Fruit fly (Drosophila melanogaster) whole organism, embryonic: ENCODE measurements around the gene Alh.

Experiments used
- BEAF-32 ChIP-seq: fragments of 200-800 bp; sonication (Bioruptor generic); optimal IDR thresholded peaks from 3 replicates; lab custom pipeline; 2017; ENCODE audit warnings: missing biosample characterization, missing genetic modification characterization, mild to moderate bottlenecking, moderate library complexity, missing genetic modification reagents
- Bgb ChIP-seq: fragments of 200-800 bp; sonication (Bioruptor generic); IDR thresholded peaks from 2 replicates; pipeline ENCODE4 v1.3.6; 2022; ENCODE audit warnings: missing biosample characterization, missing genetic modification characterization; ENCODE audit not compliant: partially characterized antibody
- Blimp-1 ChIP-seq: fragments of 200-800 bp; sonication (Bioruptor generic); optimal IDR thresholded peaks from 3 replicates; lab custom pipeline; 2018; ENCODE audit warnings: missing biosample characterization, missing genetic modification characterization, mild to moderate bottlenecking, moderate library complexity, missing genetic modification reagents
- CG11247 ChIP-seq: fragments of 200-800 bp; sonication (Bioruptor generic); IDR thresholded peaks from 2 replicates; pipeline ENCODE4 v1.3.6; 2022; ENCODE audit warnings: missing biosample characterization, missing genetic modification characterization
- CG11398 ChIP-seq: fragments of 200-800 bp; sonication (Bioruptor generic); optimal IDR thresholded peaks from 2 replicates; lab custom pipeline; 2016; ENCODE audit warnings: missing biosample characterization, missing genetic modification characterization
- CG11456 ChIP-seq: fragments of 200-800 bp; sonication (Bioruptor generic); IDR thresholded peaks from 3 replicates; pipeline ENCODE4 v1.3.6; 2022; ENCODE audit warnings: missing biosample characterization, missing genetic modification characterization
- CG11560 ChIP-seq: fragments of 200-800 bp; sonication (Bioruptor generic); IDR thresholded peaks from 3 replicates; pipeline ENCODE4 v1.3.6; 2022; ENCODE audit warnings: missing biosample characterization, missing genetic modification characterization
- CG11695 ChIP-seq: fragments of 200-800 bp; sonication (Bioruptor generic); IDR thresholded peaks from 3 replicates; pipeline ENCODE4 v1.3.6; 2022; ENCODE audit warnings: missing biosample characterization, missing genetic modification characterization
- CG12104 ChIP-seq: fragments of 200-800 bp; sonication (Bioruptor generic); optimal IDR thresholded peaks from 3 replicates; lab custom pipeline; 2016; ENCODE audit warnings: missing biosample characterization, missing genetic modification characterization
- CG15073 ChIP-seq: fragments of 200-800 bp; sonication (Bioruptor generic); optimal IDR thresholded peaks from 2 replicates; lab custom pipeline; 2016; ENCODE audit warnings: missing biosample characterization, missing genetic modification characterization
- CG1602 ChIP-seq: fragments of 200-800 bp; sonication (Bioruptor generic); optimal IDR thresholded peaks from 3 replicates; lab custom pipeline; 2016; ENCODE audit warnings: missing biosample characterization, missing genetic modification characterization
- CG17802 ChIP-seq: fragments of 200-800 bp; sonication (Bioruptor generic); optimal IDR thresholded peaks from 2 replicates; lab custom pipeline; 2018; ENCODE audit warnings: missing biosample characterization, mild to moderate bottlenecking, missing genetic modification characterization, moderate library complexity
- CG2712 ChIP-seq: fragments of 200-800 bp; optimal IDR thresholded peaks from 3 replicates; lab custom pipeline; 2019; ENCODE audit warnings: missing biosample characterization, mild to moderate bottlenecking, missing genetic modification characterization, moderate library complexity
- CG3065 ChIP-seq: fragments of 200-800 bp; sonication (Bioruptor generic); optimal IDR thresholded peaks from 2 replicates; lab custom pipeline; 2016; ENCODE audit warnings: missing biosample characterization, missing genetic modification characterization
- CG3281 ChIP-seq: fragments of 200-800 bp; sonication (Bioruptor generic); optimal IDR thresholded peaks from 3 replicates; lab custom pipeline; 2017; ENCODE audit warnings: missing biosample characterization, mild to moderate bottlenecking, missing genetic modification characterization
- CG3995 ChIP-seq: fragments of 200-800 bp; sonication (Bioruptor generic); optimal IDR thresholded peaks from 3 replicates; lab custom pipeline; 2016; ENCODE audit warnings: missing biosample characterization, missing genetic modification characterization
- CG4730 ChIP-seq: fragments of 200-800 bp; sonication (Bioruptor generic); IDR thresholded peaks from 2 replicates; pipeline ENCODE4 v1.3.6; 2022; ENCODE audit warnings: missing biosample characterization, missing genetic modification characterization
- CG4854 ChIP-seq: fragments of 200-800 bp; sonication (Bioruptor generic); optimal IDR thresholded peaks from 2 replicates; lab custom pipeline; 2016; ENCODE audit warnings: missing biosample characterization, missing genetic modification characterization, inconsistent platforms
- CG5245 ChIP-seq: fragments of 200-800 bp; sonication (Bioruptor generic); optimal IDR thresholded peaks from 3 replicates; lab custom pipeline; 2016; ENCODE audit warnings: missing biosample characterization, missing genetic modification characterization
- CG6683 ChIP-seq: fragments of 200-800 bp; sonication (Bioruptor generic); optimal IDR thresholded peaks from 2 replicates; lab custom pipeline; 2017; ENCODE audit warnings: missing biosample characterization, mild to moderate bottlenecking, missing genetic modification characterization, missing genetic modification reagents
- CG9215 ChIP-seq: fragments of 200-800 bp; sonication (Bioruptor generic); IDR thresholded peaks from 2 replicates; pipeline ENCODE4 v1.3.6; 2022; ENCODE audit warnings: missing biosample characterization, missing genetic modification characterization
- CG9609 ChIP-seq: fragments of 200-800 bp; sonication (Bioruptor generic); optimal IDR thresholded peaks from 3 replicates; lab custom pipeline; 2016; ENCODE audit warnings: missing biosample characterization, missing genetic modification characterization
- Dip2 ChIP-seq: fragments of 200-800 bp; sonication (Bioruptor generic); IDR thresholded peaks from 2 replicates; pipeline ENCODE4 v1.3.6; 2022; ENCODE audit warnings: missing biosample characterization, missing genetic modification characterization
- Dll ChIP-seq: fragments of 200-800 bp; sonication (Bioruptor generic); IDR thresholded peaks from 4 replicates; pipeline ENCODE4 v1.3.6; 2022; ENCODE audit warnings: missing biosample characterization, missing genetic modification characterization; ENCODE audit not compliant: partially characterized antibody
- Fer2 ChIP-seq: fragments of 200-800 bp; sonication (Bioruptor generic); optimal IDR thresholded peaks from 2 replicates; lab custom pipeline; 2018; ENCODE audit warnings: missing biosample characterization, mild to moderate bottlenecking, missing genetic modification characterization, moderate library complexity
- GATAe ChIP-seq: fragments of 200-800 bp; sonication (Bioruptor generic); conservative IDR thresholded peaks from 2 replicates; pipeline ENCODE4 v1.3.6; 2022; ENCODE audit warnings: missing biosample characterization, missing genetic modification characterization
- HLHmδ ChIP-seq: fragments of 200-800 bp; sonication (Bioruptor generic); optimal IDR thresholded peaks from 2 replicates; lab custom pipeline; 2018; ENCODE audit warnings: missing biosample characterization, mild to moderate bottlenecking, missing genetic modification characterization, moderate library complexity
- Hey ChIP-seq: fragments of 200-800 bp; sonication (Bioruptor generic); optimal IDR thresholded peaks from 3 replicates; lab custom pipeline; 2018; ENCODE audit warnings: missing biosample characterization, mild to moderate bottlenecking, missing genetic modification characterization
- Lhr ChIP-seq: fragments of 200-800 bp; sonication (Bioruptor generic); optimal IDR thresholded peaks from 3 replicates; lab custom pipeline; 2017; ENCODE audit warnings: mild to moderate bottlenecking, missing biosample characterization, missing genetic modification reagents, missing genetic modification characterization
- Nf-YB ChIP-seq: fragments of 200-800 bp; sonication (Bioruptor generic); optimal IDR thresholded peaks from 3 replicates; lab custom pipeline; 2019; ENCODE audit warnings: missing biosample characterization, mild to moderate bottlenecking, missing genetic modification characterization, moderate library complexity
- Pdp1 ChIP-seq, 2 experiments: fragments of 200-800 bp; sonication (Bioruptor generic); optimal IDR thresholded peaks; 3 replicates each; lab custom pipeline; 2016; ENCODE audit warnings: missing biosample characterization in 2 of 2, missing genetic modification characterization in 2 of 2, mild to moderate bottlenecking in 1 of 2, moderate library complexity in 1 of 2
- Sin3A ChIP-seq: fragments of >200 bp; optimal IDR thresholded peaks from 2 replicates; lab custom pipeline; 2018
- Taf1 ChIP-seq: fragments of 200-800 bp; sonication (Bioruptor generic); IDR thresholded peaks from 2 replicates; pipeline ENCODE4 v1.3.6; 2022; ENCODE audit warnings: missing biosample characterization, missing genetic modification characterization
- bbx ChIP-seq: fragments of 200-800 bp; sonication (Bioruptor generic); IDR thresholded peaks from 2 replicates; pipeline ENCODE4 v1.3.6; 2022; ENCODE audit warnings: missing biosample characterization, missing genetic modification characterization; ENCODE audit not compliant: partially characterized antibody
- cad ChIP-seq: fragments of >200 bp; optimal IDR thresholded peaks from 2 replicates; lab custom pipeline; 2017; ENCODE audit warnings: missing biosample characterization, missing genetic modification characterization
- esg ChIP-seq: fragments of 200-800 bp; sonication (Bioruptor generic); conservative IDR thresholded peaks from 2 replicates; pipeline ENCODE4 v1.3.6; 2022; ENCODE audit warnings: missing biosample characterization, missing genetic modification characterization
- ftz-f1 ChIP-seq: fragments of 200-800 bp; sonication (Bioruptor generic); optimal IDR thresholded peaks from 2 replicates; lab custom pipeline; 2016; ENCODE audit warnings: missing biosample characterization, missing genetic modification characterization
- klu ChIP-seq: fragments of 200-800 bp; sonication (Bioruptor generic); IDR thresholded peaks from 2 replicates; pipeline ENCODE4 v1.3.6; 2022; ENCODE audit warnings: missing biosample characterization, missing genetic modification characterization
- lilli ChIP-seq: fragments of 200-800 bp; sonication (Bioruptor generic); optimal IDR thresholded peaks from 3 replicates; lab custom pipeline; 2016; ENCODE audit warnings: missing biosample characterization, missing genetic modification characterization
- nom ChIP-seq: fragments of 200-800 bp; sonication (Bioruptor generic); optimal IDR thresholded peaks from 2 replicates; lab custom pipeline; 2017; ENCODE audit warnings: missing biosample characterization, missing genetic modification characterization, mild to moderate bottlenecking, moderate library complexity, missing genetic modification reagents
- org-1 ChIP-seq: fragments of 200-800 bp; sonication (Bioruptor generic); optimal IDR thresholded peaks from 2 replicates; lab custom pipeline; 2017; ENCODE audit warnings: missing biosample characterization, missing genetic modification characterization
- pfk ChIP-seq: fragments of 200-800 bp; sonication (Bioruptor generic); optimal IDR thresholded peaks from 2 replicates; lab custom pipeline; 2018; ENCODE audit warnings: missing biosample characterization, mild to moderate bottlenecking, missing genetic modification characterization, moderate library complexity
- psq ChIP-seq: fragments of 200-800 bp; sonication (Bioruptor generic); optimal IDR thresholded peaks from 2 replicates; lab custom pipeline; 2017; ENCODE audit warnings: missing biosample characterization, missing genetic modification characterization
- rib ChIP-seq: fragments of 200-800 bp; sonication (Bioruptor generic); IDR thresholded peaks from 2 replicates; pipeline ENCODE4 v1.3.6; 2022; ENCODE audit warnings: missing biosample characterization, missing genetic modification characterization
- run ChIP-seq: fragments of 200-800 bp; sonication (Bioruptor generic); optimal IDR thresholded peaks from 3 replicates; lab custom pipeline; 2018; ENCODE audit warnings: missing biosample characterization, mild to moderate bottlenecking, missing genetic modification characterization
- seq ChIP-seq: fragments of 200-800 bp; sonication (Bioruptor generic); IDR thresholded peaks from 2 replicates; pipeline ENCODE4 v1.3.6; 2022; ENCODE audit warnings: missing biosample characterization, missing genetic modification characterization
- slp2 ChIP-seq: fragments of 200-800 bp; sonication (Bioruptor generic); optimal IDR thresholded peaks from 2 replicates; lab custom pipeline; 2016; ENCODE audit warnings: missing biosample characterization, missing genetic modification characterization
- usp ChIP-seq: fragments of >200 bp; optimal IDR thresholded peaks from 2 replicates; lab custom pipeline; 2017; ENCODE audit warnings: missing biosample characterization, missing genetic modification characterization
- vvl ChIP-seq: fragments of 200-800 bp; sonication (Bioruptor generic); IDR thresholded peaks from 2 replicates; pipeline ENCODE4 v1.3.6; 2022; ENCODE audit warnings: missing biosample characterization, missing genetic modification characterization
- z ChIP-seq: fragments of 200-800 bp; sonication (Bioruptor generic); IDR thresholded peaks from 3 replicates; pipeline ENCODE4 v1.3.6; 2022; ENCODE audit warnings: missing biosample characterization, missing genetic modification characterization
- zfh2 ChIP-seq: fragments of 200-800 bp; sonication (Bioruptor generic); optimal IDR thresholded peaks from 2 replicates; lab custom pipeline; 2016; ENCODE audit warnings: missing biosample characterization, missing genetic modification characterization

Alh gene

dm6 chr3R:7067092-7067491, 56.9 kb downstream of the Alh start, which contains the start of the genes CG1105 and CG1965 (continued):
- TF ChIP-seq CG6683 (GFP tag; lab: Kevin White, UChicago) (peak; percentile 71), nom (GFP tag; lab: Kevin White, UChicago) (peak; percentile 33), Lhr (GFP tag; lab: Kevin White, UChicago) (peak; percentile 93), CG3995 (peak; percentile 66), usp (GFP tag; lab: Kevin White, UChicago) (no peak), BEAF-32 (GFP tag; lab: Kevin White, UChicago) (peak; percentile 100), CG12104 (GFP tag; lab: Kevin White, UChicago) (peak; percentile 90), Dip2 (GFP tag; lab: Robert Waterston, UW) (peak; percentile 37; the same call in 1 of the 2 replicates), Blimp-1 (GFP tag; lab: Kevin White, UChicago) (peak; percentile 90), Hey (peak; percentile 24), CG17802 (tag; lab: Kevin White, UChicago) (peak; percentile 62), CG4854 (GFP tag; lab: Kevin White, UChicago) (peak; percentile 89), z (GFP tag; lab: Robert Waterston, UW) (0 out of 3 replicates have a peak, but pooled peaks have one; percentile 19), HLHmδ (no peak), seq (peak; percentile 66), Taf1 (GFP tag; lab: Robert Waterston, UW) (peak; percentile 83), vvl (peak; percentile 94), Fer2 (tag; lab: Kevin White, UChicago) (peak; percentile 85), GATAe (peak; percentile 65), CG2712 (tag; lab: Kevin White, UChicago) (peak; percentile 96), CG9215 (GFP tag; lab: Robert Waterston, UW) (peak; percentile 94), CG3065 (GFP tag; lab: Kevin White, UChicago) (peak; percentile 84), slp2 (GFP tag; lab: Kevin White, UChicago) (peak; percentile 91), zfh2 (GFP tag; lab: Kevin White, UChicago) (peak; percentile 95), Dll (GFP tag; lab: Robert Waterston, UW) (peak; percentile 100), run (tag; lab: Kevin White, UChicago) (peak; percentile 82), CG15073 (GFP tag; lab: Kevin White, UChicago) (peak; percentile 51), lilli (GFP tag; lab: Kevin White, UChicago) (peak; percentile 98), CG3281 (peak; percentile 87), CG11560 (tag; lab: Robert Waterston, UW) (peak; percentile 85), psq (peak; percentile 78), org-1 (GFP tag; lab: Kevin White, UChicago) (peak; percentile 54), Nf-YB (peak; percentile 68), rib (GFP tag; lab: Robert Waterston, UW) (peak; percentile 92), Bgb (GFP tag; lab: Robert Waterston, UW) (peak; percentile 97), Sin3A (lab: Kevin White, UChicago) (peak; percentile 98), pfk (GFP tag; lab: Kevin White, UChicago) (no peak), cad (GFP tag; lab: Kevin White, UChicago) (no peak), ftz-f1 (GFP tag; lab: Kevin White, UChicago) (peak; percentile 79), klu (GFP tag; lab: Robert Waterston, UW) (peak; percentile 94), CG9609 (GFP tag; lab: Kevin White, UChicago) (peak; percentile 90), CG1602 (GFP tag; lab: Kevin White, UChicago) (peak; percentile 96), CG5245 (peak; percentile 89), bbx (GFP tag; lab: Robert Waterston, UW) (peak; percentile 94), Pdp1 (GFP tag; optimal IDR thresholded peaks at IDR 0.05; lab: Kevin White, UChicago) (peak; percentile 91 to 95), CG11456 (GFP tag; lab: Robert Waterston, UW) (peak; percentile 93), esg (peak; percentile 92), CG11247 (GFP tag; lab: Robert Waterston, UW) (peak; percentile 93), CG11695 (GFP tag; lab: Robert Waterston, UW) (peak; percentile 85), CG11398 (GFP tag; lab: Kevin White, UChicago) (peak; percentile 76), CG4730 (peak; percentile 90)
